Fruit fly (Drosophila melanogaster): ENCODE results near the gene CG6865.

CG6865 gene

dm6 chr3L:18828318-18828717, 35.1 kb upstream of the CG6865 start:
- TF ChIP-seq Fer1 (GFP tag; optimal IDR thresholded peaks at IDR 0.05): peak; percentile 23
- no peak for TF ChIP-seq toy (GFP tag; IDR thresholded peaks at IDR 0.05)
- TF ChIP-seq Aef1 (GFP tag; IDR thresholded peaks at IDR 0.05): no peak
- TF ChIP-seq ac (GFP tag; optimal IDR thresholded peaks at IDR 0.05): no peak
- TF ChIP-seq mld (GFP tag; IDR thresholded peaks at IDR 0.05; ENCODE audit: partially characterized antibody): 0 out of 3 replicates have a peak, but pooled peaks have one; percentile 31
- peak; percentile 25 for TF ChIP-seq CG10267 (tag; optimal IDR thresholded peaks at IDR 0.05)
- no peak for TF ChIP-seq vfl (GFP tag; optimal IDR thresholded peaks at IDR 0.05)
- TF ChIP-seq sim (GFP tag; IDR thresholded peaks at IDR 0.05): no peak
- no peak for TF ChIP-seq CG17186 (GFP tag; optimal IDR thresholded peaks at IDR 0.05)
- no peak for TF ChIP-seq ATbp (GFP tag; optimal IDR thresholded peaks at IDR 0.05)
- peak; percentile 70 for TF ChIP-seq knrl (GFP tag; IDR thresholded peaks at IDR 0.05; ENCODE audit: partially characterized antibody)
- no peak for TF ChIP-seq Mes4 (GFP tag; optimal IDR thresholded peaks at IDR 0.05)
- TF ChIP-seq lilli (GFP tag; optimal IDR thresholded peaks at IDR 0.05): peak; percentile 8
- peak; percentile 43; the same call in 1 of the 2 replicates for TF ChIP-seq sna (GFP tag; IDR thresholded peaks at IDR 0.05; ENCODE audit: partially characterized antibody)
- no peak for TF ChIP-seq Max (GFP tag; optimal IDR thresholded peaks at IDR 0.05)
- no peak for TF ChIP-seq hth (optimal IDR thresholded peaks at IDR 0.05)
- 0 out of 3 replicates have a peak, but pooled peaks have one; percentile 47 for TF ChIP-seq CG14860 (GFP tag; IDR thresholded peaks at IDR 0.05; ENCODE audit: partially characterized antibody)
- TF ChIP-seq peb (GFP tag; IDR thresholded peaks at IDR 0.05): no peak
- TF ChIP-seq CG8290 (GFP tag; optimal IDR thresholded peaks at IDR 0.05): no peak
- TF ChIP-seq CG8290 (tag; optimal IDR thresholded peaks at IDR 0.05): peak in 1 of 2 experiments; percentile 62
- TF ChIP-seq exex (tag; optimal IDR thresholded peaks at IDR 0.05): no peak
- TF ChIP-seq Med (GFP tag): peak; percentile 53
- TF ChIP-seq nerfin-2 (GFP tag; IDR thresholded peaks at IDR 0.05; ENCODE audit: partially characterized antibody): peak; percentile 67
- no peak for TF ChIP-seq CG32532 (GFP tag; IDR thresholded peaks at IDR 0.05)
- TF ChIP-seq sug (tag; optimal IDR thresholded peaks at IDR 0.05): peak; percentile 49
- TF ChIP-seq kah (GFP tag; optimal IDR thresholded peaks at IDR 0.05): peak; percentile 99
- TF ChIP-seq CG12104 (GFP tag; optimal IDR thresholded peaks at IDR 0.05): no peak
- TF ChIP-seq CG10462 (GFP tag; optimal IDR thresholded peaks at IDR 0.05): no peak
- TF ChIP-seq Pdp1 (GFP tag; optimal IDR thresholded peaks at IDR 0.05): no peak
- no peak for TF ChIP-seq zf30C (GFP tag; optimal IDR thresholded peaks at IDR 0.05)
- TF ChIP-seq Ets97D (GFP tag; optimal IDR thresholded peaks at IDR 0.05): peak; percentile 26
- no peak for TF ChIP-seq zfh2 (GFP tag; optimal IDR thresholded peaks at IDR 0.05)
- TF ChIP-seq aop (GFP tag; IDR thresholded peaks at IDR 0.05): no peak
- TF ChIP-seq fru (optimal IDR thresholded peaks at IDR 0.05): no peak
- TF ChIP-seq Nf-YC (tag; optimal IDR thresholded peaks at IDR 0.05): peak; percentile 31
- peak; percentile 98 for TF ChIP-seq Dref (GFP tag; IDR thresholded peaks at IDR 0.05)
- peak; percentile 68 for TF ChIP-seq unc-4 (GFP tag; IDR thresholded peaks at IDR 0.05; ENCODE audit: partially characterized antibody)
- TF ChIP-seq inv (GFP tag; IDR thresholded peaks at IDR 0.05; ENCODE audit: partially characterized antibody): no peak
- no peak for TF ChIP-seq otp (GFP tag; IDR thresholded peaks at IDR 0.05)
- TF ChIP-seq pb (GFP tag; optimal IDR thresholded peaks at IDR 0.05): no peak
- TF ChIP-seq amos (GFP tag; IDR thresholded peaks at IDR 0.05; ENCODE audit: partially characterized antibody): peak; percentile 75; the same call in 1 of the 2 replicates
- no peak for TF ChIP-seq CG15696 (tag; optimal IDR thresholded peaks at IDR 0.05)
- TF ChIP-seq tup (GFP tag; optimal IDR thresholded peaks at IDR 0.05): no peak
- no peak for TF ChIP-seq CG12155 (GFP tag; optimal IDR thresholded peaks at IDR 0.05)
- TF ChIP-seq CG17802 (tag; optimal IDR thresholded peaks at IDR 0.05): no peak
- TF ChIP-seq ato (GFP tag; IDR thresholded peaks at IDR 0.05; ENCODE audit: partially characterized antibody): peak; percentile 63
- TF ChIP-seq slou (GFP tag; optimal IDR thresholded peaks at IDR 0.05): no peak
- TF ChIP-seq CG30020 (tag; optimal IDR thresholded peaks at IDR 0.05): no peak
- no peak for TF ChIP-seq lov (optimal IDR thresholded peaks at IDR 0.05)
- no peak for TF ChIP-seq lov (GFP tag; IDR thresholded peaks at IDR 0.05)
- TF ChIP-seq CG10209 (GFP tag; optimal IDR thresholded peaks at IDR 0.05): no peak
